Worm (Caenorhabditis elegans) whole organism, L2 larva: Measurements from ENCODE around the gene F10G2.7.
"Not testable (repeated sequence)": the region's sequence is repeated elsewhere in the genome, so short reads cannot be mapped to it uniquely, and the experiment has no call there.

Experiments
- C34F6.9 ChIP-seq: fragments of 150-350 bp; optimal IDR thresholded peaks from 2 replicates; lab custom pipeline; 2014; ENCODE audit warnings: missing biosample characterization, missing genetic modification characterization
- F13H6.1 ChIP-seq: sonication (generic microtip); optimal IDR thresholded peaks from 2 replicates; lab custom pipeline; 2016; ENCODE audit warnings: missing genetic modification characterization, missing compliant biosample characterization
- R02D3.7 ChIP-seq: fragments of 150-350 bp; optimal IDR thresholded peaks from 2 replicates; lab custom pipeline; 2014; ENCODE audit warnings: missing biosample characterization, missing genetic modification characterization
- ZK546.5 ChIP-seq: sonication (generic microtip); optimal IDR thresholded peaks from 2 replicates; lab custom pipeline; 2017; ENCODE audit warnings: missing biosample characterization, missing genetic modification characterization
- alr-1 ChIP-seq: fragments of 150-350 bp; optimal IDR thresholded peaks from 2 replicates; lab custom pipeline; 2014; ENCODE audit warnings: missing biosample characterization, missing genetic modification characterization
- aly-2 ChIP-seq: fragments of 150-350 bp; optimal IDR thresholded peaks from 2 replicates; lab custom pipeline; 2014; ENCODE audit warnings: missing biosample characterization, missing genetic modification characterization
- ama-1 ChIP-seq: fragments of 150-350 bp; optimal IDR thresholded peaks from 2 replicates; lab custom pipeline; 2018; ENCODE audit warnings: inconsistent platforms
- ceh-16 ChIP-seq: fragments of 150-350 bp; optimal IDR thresholded peaks from 2 replicates; lab custom pipeline; 2014; ENCODE audit warnings: missing biosample characterization, missing genetic modification characterization
- ceh-82 ChIP-seq: fragments of 150-350 bp; optimal IDR thresholded peaks from 2 replicates; lab custom pipeline; 2014; ENCODE audit warnings: missing biosample characterization, missing genetic modification characterization
- dmd-4 ChIP-seq: sonication (generic microtip); optimal IDR thresholded peaks from 2 replicates; lab custom pipeline; 2017; ENCODE audit warnings: missing biosample characterization, missing genetic modification characterization
- egl-27 ChIP-seq: sonication (generic microtip); optimal IDR thresholded peaks from 3 replicates; lab custom pipeline; 2017; ENCODE audit warnings: missing biosample characterization, missing genetic modification reagents, missing genetic modification characterization
- elt-1 ChIP-seq: fragments of 150-350 bp; optimal IDR thresholded peaks from 2 replicates; lab custom pipeline; 2014; ENCODE audit warnings: missing biosample characterization, missing genetic modification characterization
- elt-3 ChIP-seq: sonication (generic microtip); optimal IDR thresholded peaks from 2 replicates; lab custom pipeline; 2017; ENCODE audit warnings: missing biosample characterization, missing genetic modification characterization
- gmeb-1 ChIP-seq: fragments of 150-350 bp; optimal IDR thresholded peaks from 2 replicates; lab custom pipeline; 2014; ENCODE audit warnings: missing biosample characterization, missing genetic modification characterization
- lin-11 ChIP-seq: fragments of 150-350 bp; sonication (generic microtip); optimal IDR thresholded peaks from 2 replicates; lab custom pipeline; 2014; ENCODE audit warnings: missing biosample characterization, missing genetic modification characterization, inconsistent platforms, mixed read lengths
- mab-5 ChIP-seq: fragments of 150-350 bp; optimal IDR thresholded peaks from 2 replicates; lab custom pipeline; 2014; ENCODE audit warnings: missing biosample characterization, missing genetic modification characterization
- mdl-1 ChIP-seq, 2 experiments: fragments of 150-350 bp in 1 of 2; sonication (generic microtip) in 1 of 2; optimal IDR thresholded peaks; 2 replicates each; lab custom pipeline; 2017; ENCODE audit warnings: missing biosample characterization in 2 of 2, missing genetic modification characterization in 2 of 2
- nhr-11 ChIP-seq: fragments of 150-350 bp; optimal IDR thresholded peaks from 2 replicates; lab custom pipeline; 2014; ENCODE audit warnings: missing biosample characterization, missing genetic modification characterization
- nhr-12 ChIP-seq: fragments of 150-350 bp; optimal IDR thresholded peaks from 2 replicates; lab custom pipeline; 2014; ENCODE audit warnings: missing biosample characterization, missing genetic modification characterization
- nhr-129 ChIP-seq: fragments of 150-350 bp; optimal IDR thresholded peaks from 2 replicates; lab custom pipeline; 2014; ENCODE audit warnings: missing biosample characterization, missing genetic modification characterization
- nhr-23 ChIP-seq: fragments of 150-350 bp; optimal IDR thresholded peaks from 2 replicates; lab custom pipeline; 2014; ENCODE audit warnings: missing biosample characterization, missing genetic modification reagents, missing genetic modification characterization
- nhr-237 ChIP-seq: fragments of 150-350 bp; optimal IDR thresholded peaks from 2 replicates; lab custom pipeline; 2014; ENCODE audit warnings: missing biosample characterization, missing genetic modification characterization
- nhr-6 ChIP-seq: fragments of 150-350 bp; optimal IDR thresholded peaks from 2 replicates; lab custom pipeline; 2014; ENCODE audit warnings: missing biosample characterization, missing genetic modification characterization
- peb-1 ChIP-seq: fragments of 150-350 bp; optimal IDR thresholded peaks from 2 replicates; lab custom pipeline; 2014; ENCODE audit warnings: missing biosample characterization, missing genetic modification characterization
- skn-1 ChIP-seq: sonication (generic microtip); optimal IDR thresholded peaks from 2 replicates; lab custom pipeline; 2017; ENCODE audit warnings: missing biosample characterization, missing genetic modification characterization
- sma-9 ChIP-seq, 2 experiments: fragments of 150-350 bp in 1 of 2; sonication (generic microtip) in 1 of 2; optimal IDR thresholded peaks; 2 replicates each; lab custom pipeline; 2014 to 2016; ENCODE audit warnings: missing genetic modification characterization in 2 of 2, mild to moderate bottlenecking in 1 of 2, missing biosample characterization in 1 of 2, missing compliant biosample characterization in 1 of 2, missing genetic modification reagents in 1 of 2, moderate library complexity in 1 of 2
- snpc-4 ChIP-seq: fragments of 150-350 bp; optimal IDR thresholded peaks from 2 replicates; lab custom pipeline; 2014; ENCODE audit warnings: missing biosample characterization, missing genetic modification characterization
- unc-39 ChIP-seq: fragments of 150-350 bp; optimal IDR thresholded peaks from 2 replicates; lab custom pipeline; 2014; ENCODE audit warnings: missing biosample characterization, missing genetic modification characterization
- unc-55 ChIP-seq: fragments of 150-350 bp; sonication (generic microtip); optimal IDR thresholded peaks from 3 replicates; lab custom pipeline; 2014; ENCODE audit warnings: missing biosample characterization, missing genetic modification reagents, missing genetic modification characterization
- unc-62 ChIP-seq: fragments of 150-350 bp; optimal IDR thresholded peaks from 2 replicates; lab custom pipeline; 2014; ENCODE audit warnings: missing biosample characterization, missing genetic modification reagents, missing genetic modification characterization
- zag-1 ChIP-seq: fragments of 150-350 bp; optimal IDR thresholded peaks from 2 replicates; lab custom pipeline; 2014; ENCODE audit warnings: missing biosample characterization, missing genetic modification characterization
- ztf-11 ChIP-seq: sonication (generic microtip); optimal IDR thresholded peaks from 2 replicates; lab custom pipeline; 2017; ENCODE audit warnings: missing biosample characterization, missing genetic modification characterization
- ztf-4 ChIP-seq: fragments of 150-350 bp; optimal IDR thresholded peaks from 2 replicates; lab custom pipeline; 2014; ENCODE audit warnings: missing biosample characterization, missing genetic modification characterization

F10G2.7 gene

DNA sequence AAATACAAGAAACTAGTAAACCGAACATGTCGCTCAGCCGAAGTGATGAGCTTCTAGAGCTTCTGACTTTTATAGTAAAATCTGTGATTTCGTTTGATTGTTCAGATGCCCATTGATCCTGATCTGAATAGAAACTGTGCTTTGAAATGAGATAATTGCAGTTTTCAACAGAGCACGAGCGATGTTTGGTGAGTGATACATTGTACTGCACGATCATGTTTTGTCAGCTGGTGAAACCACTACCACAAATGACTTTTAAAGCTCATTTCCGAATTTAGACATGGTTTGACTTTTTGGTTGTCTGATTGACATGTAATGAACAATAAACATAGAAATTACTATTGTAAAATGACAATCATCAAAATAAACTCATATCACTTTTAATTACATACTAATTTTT, 18.3 kb upstream of the F10G2.7 start, which contains the start of gene tag-293:
tag-293 (minus strand) TSS at position 101 of the 400 bp plus-strand sequence.
- TF ChIP-seq nhr-129 (no peak), snpc-4 (tag; lab: Kevin White, UChicago) (no peak), R02D3.7 (tag; lab: Kevin White, UChicago) (no peak), sma-9 (GFP tag; optimal IDR thresholded peaks at IDR 0.05; lab: Kevin White, UChicago) (no peak), sma-9 (tag; optimal IDR thresholded peaks at IDR 0.05; lab: Kevin White, UChicago) (no peak), peb-1 (no peak), alr-1 (tag; lab: Kevin White, UChicago) (no peak), aly-2 (tag; lab: Kevin White, UChicago) (no peak), mdl-1 (tag; optimal IDR thresholded peaks at IDR 0.05; lab: Kevin White, UChicago) (no peak), unc-39 (tag; lab: Kevin White, UChicago) (no peak), egl-27 (tag; lab: Kevin White, UChicago) (no peak), lin-11 (tag; lab: Kevin White, UChicago) (no peak)
- TF ChIP-seq, all 48 proteins: peak for 0

DNA sequence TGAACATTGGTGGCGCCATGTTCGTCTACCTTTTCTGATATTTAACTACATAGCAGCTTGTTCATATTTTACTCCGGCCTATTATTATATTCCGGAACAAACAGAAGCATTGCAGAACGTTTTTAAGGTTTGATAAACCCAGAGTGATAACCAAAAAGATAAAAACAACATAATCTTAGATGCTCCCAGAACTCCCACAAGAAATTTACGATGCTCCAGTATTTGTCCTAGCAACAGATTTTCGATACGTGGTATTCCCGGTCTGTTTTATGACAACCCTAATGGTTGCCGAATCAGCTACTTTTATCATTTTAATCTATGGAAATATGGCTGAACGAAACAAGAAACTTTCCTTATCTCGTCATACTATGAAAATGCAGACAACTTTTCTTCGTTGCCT, 16.5 kb upstream of the F10G2.7 start:
- TF ChIP-seq nhr-237 (tag; lab: Kevin White, UChicago): no peak
- no peak for TF ChIP-seq ztf-11
- no peak for TF ChIP-seq mab-5 (tag; lab: Kevin White, UChicago)

DNA sequence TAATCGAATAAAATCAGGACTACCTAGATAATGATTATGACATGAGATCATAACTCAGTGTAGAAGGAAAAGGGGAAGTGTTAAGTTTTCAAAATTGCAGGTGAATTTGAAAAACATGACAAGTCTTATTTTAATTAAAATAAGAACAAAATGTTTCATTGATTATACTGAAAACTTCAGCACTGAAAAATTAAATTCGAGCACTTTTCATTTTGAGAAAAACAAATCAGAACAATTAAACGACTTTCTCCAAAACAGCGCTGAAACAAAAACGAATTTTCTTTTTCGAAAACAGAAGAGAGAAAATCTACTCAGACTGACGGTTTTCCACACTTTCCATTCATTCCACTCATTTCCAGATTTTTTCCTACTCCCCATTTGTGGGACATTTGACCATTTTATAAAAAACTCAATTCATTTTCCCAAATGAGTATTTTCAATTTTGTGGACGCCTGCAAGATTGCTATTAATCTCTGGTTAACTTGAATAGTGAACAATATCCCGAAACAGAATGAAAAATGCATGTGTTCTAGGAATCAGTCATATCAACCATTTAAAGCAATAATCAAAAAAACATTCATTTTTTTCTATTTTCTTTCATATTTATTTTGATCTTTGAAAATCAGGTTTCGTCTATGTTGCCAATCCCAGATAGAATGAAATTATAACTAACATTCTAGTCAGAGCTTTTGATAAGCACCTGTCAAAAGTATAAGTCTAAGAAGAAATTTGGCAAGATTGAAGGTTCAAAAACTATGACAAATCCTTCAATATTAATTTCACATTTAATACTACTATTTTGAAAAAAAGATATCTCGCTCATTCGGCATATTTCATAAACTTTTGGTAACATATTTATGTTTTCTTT, 15.3 kb upstream of the F10G2.7 start, which contains the start of the genes srh-231 and srh-275:
srh-231 (minus strand) TSS at position 51 of the 868 bp plus-strand sequence.
srh-275 (plus strand) TSS at position 818 of the 868 bp plus-strand sequence.
- TF ChIP-seq zag-1 (tag; lab: Kevin White, UChicago) (no peak), nhr-6 (no peak), ceh-16 (tag; lab: Kevin White, UChicago) (no peak), C34F6.9 (no peak), unc-39 (tag; lab: Kevin White, UChicago) (no peak), ama-1 (lab: Kevin White, UChicago) (no peak), elt-1 (tag; lab: Kevin White, UChicago) (no peak), ZK546.5 (tag; lab: Kevin White, UChicago) (no peak), elt-3 (tag; lab: Kevin White, UChicago) (no peak), ceh-82 (tag; lab: Kevin White, UChicago) (no peak), skn-1 (no peak), nhr-23 (tag; lab: Kevin White, UChicago) (no peak), nhr-11 (tag; lab: Kevin White, UChicago) (no peak), snpc-4 (tag; lab: Kevin White, UChicago) (no peak), alr-1 (tag; lab: Kevin White, UChicago) (no peak)

DNA sequence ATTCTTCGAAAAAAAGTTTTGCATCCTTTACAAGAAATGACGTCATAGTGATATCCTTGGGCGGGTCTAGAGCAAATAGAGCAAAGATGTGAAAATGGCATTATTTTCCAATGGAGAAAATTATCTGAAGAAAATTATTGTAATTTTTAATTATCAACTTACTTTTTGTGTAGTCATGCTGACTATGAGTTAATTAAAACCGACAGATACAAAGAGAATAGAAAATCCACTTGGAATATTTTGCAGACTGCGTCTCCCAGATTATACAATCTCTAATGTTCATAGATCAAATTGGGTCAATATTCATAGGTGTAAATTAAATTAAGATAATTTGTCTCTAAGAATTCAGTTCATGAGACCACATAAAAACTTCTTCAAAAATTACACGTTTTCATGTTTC, 12.4 kb upstream of the F10G2.7 start, which contains the start of gene nhr-149:
nhr-149 (minus strand) TSS at position 101 of the 400 bp plus-strand sequence.
- no peak for TF ChIP-seq ceh-16 (tag; lab: Kevin White, UChicago)
- TF ChIP-seq snpc-4 (tag; lab: Kevin White, UChicago): no peak
- no peak for TF ChIP-seq R02D3.7 (tag; lab: Kevin White, UChicago)
- no peak for TF ChIP-seq dmd-4 (tag; lab: Kevin White, UChicago)
- no peak for TF ChIP-seq unc-55
- no peak for TF ChIP-seq nhr-12
- TF ChIP-seq peb-1: no peak
- TF ChIP-seq skn-1: no peak
- no peak for TF ChIP-seq ceh-82 (tag; lab: Kevin White, UChicago)
- TF ChIP-seq mab-5 (tag; lab: Kevin White, UChicago): no peak
- TF ChIP-seq unc-62: no peak
- TF ChIP-seq ZK546.5 (tag; lab: Kevin White, UChicago): no peak
- no peak for TF ChIP-seq ztf-4 (tag; lab: Kevin White, UChicago)
- TF ChIP-seq nhr-6: no peak
- TF ChIP-seq gmeb-1 (tag; lab: Kevin White, UChicago): no peak

DNA sequence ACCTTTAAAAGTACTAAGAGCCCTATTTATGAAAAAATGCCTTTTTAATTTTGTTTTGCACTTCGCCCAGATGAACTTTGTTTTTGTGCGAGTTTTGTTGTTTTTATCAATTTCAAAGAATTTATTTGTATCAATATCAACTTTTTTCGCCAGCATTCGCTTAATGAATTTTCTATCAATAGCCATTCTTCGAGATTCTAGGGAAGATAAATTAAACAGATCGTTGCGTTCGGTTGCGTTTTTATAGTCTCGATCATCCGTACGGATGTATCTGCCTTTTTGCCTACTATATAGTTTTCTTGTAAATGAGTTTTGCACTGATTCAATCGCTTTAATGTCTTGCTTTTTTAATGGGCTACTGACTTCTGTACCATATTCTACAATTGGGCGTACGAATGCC, 8.4 kb upstream of the F10G2.7 start, which contains the start of gene nhr-147:
nhr-147 (plus strand) TSS at position 301 of the 400 bp plus-strand sequence.
- not testable (repeated sequence) for TF ChIP-seq F13H6.1 (tag; lab: Kevin White, UChicago); unc-39 (tag; lab: Kevin White, UChicago); ama-1 (lab: Kevin White, UChicago)
